Worm (Caenorhabditis elegans): ENCODE data around the gene T08B1.4.

ce11 chrV:1999531-2000094 lies 20.5 kb downstream of the T08B1.4 start, which contains the start of gene alh-5:
- TF ChIP-seq scrt-1 (GFP tag; IDR thresholded peaks at IDR 0.05) (no peak), ama-1 (optimal IDR thresholded peaks at IDR 0.05) (no peak), ets-7 (tag; optimal IDR thresholded peaks at IDR 0.05) (no peak), hmbx-1 (tag; optimal IDR thresholded peaks at IDR 0.05) (no peak), flt-1 (GFP tag; IDR thresholded peaks at IDR 0.05) (no peak), tra-4 (tag; optimal IDR thresholded peaks at IDR 0.05) (no peak), sea-1 (GFP tag; conservative IDR thresholded peaks at IDR 0.05) (no peak), B0310.2 (tag; optimal IDR thresholded peaks at IDR 0.05) (no peak), tbx-11 (GFP tag; IDR thresholded peaks at IDR 0.05) (no peak), F13C5.2 (tag; optimal IDR thresholded peaks at IDR 0.05) (no peak)
